Worm (Caenorhabditis elegans) whole organism, L4 larva: ENCODE measurements around the gene C05A2.4.

Experiments used
- F44E2.7 ChIP-seq: fragments of 200-800 bp; sonication (Bioruptor generic); IDR thresholded peaks from 2 replicates; pipeline ENCODE4 v2.1.2; 2022; ENCODE audit warnings: missing genetic modification characterization, missing compliant biosample characterization
- F49E8.2 ChIP-seq: sonication (generic microtip); optimal IDR thresholded peaks from 2 replicates; lab custom pipeline; 2016; ENCODE audit warnings: missing compliant biosample characterization, mild to moderate bottlenecking, missing genetic modification characterization, borderline replicate concordance
- T20F7.1 ChIP-seq: fragments of 200-800 bp; sonication (Bioruptor generic); optimal IDR thresholded peaks from 2 replicates; lab custom pipeline; 2018; ENCODE audit warnings: mild to moderate bottlenecking, missing genetic modification characterization, missing compliant biosample characterization
- T26A8.4 ChIP-seq: fragments of 200-800 bp; sonication (Bioruptor generic); IDR thresholded peaks from 2 replicates; pipeline ENCODE4 v1.3.6; 2022; ENCODE audit warnings: missing genetic modification characterization, missing compliant biosample characterization
- aha-1 ChIP-seq: fragments of 150-350 bp; peaks from one replicate; lab custom pipeline; 2014; ENCODE audit warnings: missing biosample characterization, missing genetic modification characterization
- attf-4 ChIP-seq: sonication (generic microtip); optimal IDR thresholded peaks from 3 replicates; lab custom pipeline; 2017; ENCODE audit warnings: missing biosample characterization, missing genetic modification characterization
- ceh-20 ChIP-seq: fragments of 200-800 bp; sonication (Bioruptor generic); IDR thresholded peaks from 2 replicates; pipeline ENCODE4 v1.3.6; 2022; ENCODE audit warnings: missing genetic modification reagents, missing genetic modification characterization, missing compliant biosample characterization
- ceh-44 ChIP-seq: fragments of 200-800 bp; sonication (Bioruptor generic); IDR thresholded peaks from 2 replicates; pipeline ENCODE4 v1.3.6; 2022; ENCODE audit warnings: missing genetic modification reagents, missing genetic modification characterization, missing compliant biosample characterization
- ceh-62 ChIP-seq: sonication (generic microtip); optimal IDR thresholded peaks from 2 replicates; lab custom pipeline; 2017; ENCODE audit warnings: missing biosample characterization, missing genetic modification characterization
- ceh-82 ChIP-seq: sonication (generic microtip); optimal IDR thresholded peaks from 2 replicates; lab custom pipeline; 2017; ENCODE audit warnings: missing biosample characterization, missing genetic modification characterization
- cey-2 ChIP-seq: sonication (generic microtip); optimal IDR thresholded peaks from 3 replicates; lab custom pipeline; 2017; ENCODE audit warnings: missing genetic modification characterization, mild to moderate bottlenecking, missing compliant biosample characterization, antibody characterized with exemption, borderline replicate concordance; ENCODE audit not compliant: insufficient read depth
- daf-19 ChIP-seq: fragments of 200-800 bp; sonication (Bioruptor generic); conservative IDR thresholded peaks from 2 replicates; pipeline ENCODE4 v1.3.6; 2022; ENCODE audit warnings: missing genetic modification characterization, missing compliant biosample characterization
- dmd-6 ChIP-seq: fragments of 200-800 bp; sonication (Bioruptor generic); IDR thresholded peaks from 2 replicates; pipeline ENCODE4 v1.3.6; 2022; ENCODE audit warnings: missing genetic modification reagents, missing genetic modification characterization, missing compliant biosample characterization
- dmd-9 ChIP-seq: fragments of 200-800 bp; sonication (Bioruptor generic); IDR thresholded peaks from 2 replicates; pipeline ENCODE4 v1.3.6; 2022; ENCODE audit warnings: missing genetic modification reagents, missing genetic modification characterization, missing compliant biosample characterization
- dpl-1 ChIP-seq: fragments of 150-350 bp; optimal IDR thresholded peaks from 2 replicates; lab custom pipeline; 2014; ENCODE audit warnings: missing biosample characterization, missing genetic modification reagents, missing genetic modification characterization
- jun-1 ChIP-seq: fragments of 150-350 bp; optimal IDR thresholded peaks from 2 replicates; lab custom pipeline; 2014; ENCODE audit warnings: missing biosample characterization, missing genetic modification reagents, missing genetic modification characterization
- lim-7 ChIP-seq: fragments of 200-800 bp; sonication (Bioruptor generic); IDR thresholded peaks from 2 replicates; pipeline ENCODE4 v1.3.6; 2022; ENCODE audit warnings: missing genetic modification characterization, missing compliant biosample characterization
- lin-13 ChIP-seq: fragments of 150-350 bp; optimal IDR thresholded peaks from 2 replicates; lab custom pipeline; 2014; ENCODE audit warnings: missing biosample characterization, missing genetic modification reagents, missing genetic modification characterization
- madf-9 ChIP-seq: fragments of 200-800 bp; sonication (Bioruptor generic); conservative IDR thresholded peaks from 2 replicates; pipeline ENCODE4 v1.3.6; 2022; ENCODE audit warnings: missing genetic modification reagents, missing genetic modification characterization, missing compliant biosample characterization
- mdl-1 ChIP-seq, 2 experiments: fragments of 150-350 bp in 1 of 2; sonication (generic microtip) in 1 of 2; optimal IDR thresholded peaks; 2 replicates each; lab custom pipeline; 2014 to 2017; ENCODE audit warnings: missing biosample characterization in 2 of 2, missing genetic modification characterization in 2 of 2
- mep-1 ChIP-seq: fragments of 150-350 bp; sonication (generic microtip); optimal IDR thresholded peaks from 3 replicates; lab custom pipeline; 2014; ENCODE audit warnings: missing biosample characterization, missing genetic modification characterization
- mes-2 ChIP-seq: sonication (generic microtip); optimal IDR thresholded peaks from 2 replicates; lab custom pipeline; 2016; ENCODE audit warnings: missing genotype, mild to moderate bottlenecking, missing genetic modification characterization, missing compliant biosample characterization; ENCODE audit not compliant: poor library complexity, severe bottlenecking
- mxl-2 ChIP-seq: fragments of 200-800 bp; sonication (Bioruptor generic); conservative IDR thresholded peaks from 2 replicates; pipeline ENCODE4 v1.3.6; 2022; ENCODE audit warnings: missing genetic modification reagents, missing genetic modification characterization, missing compliant biosample characterization
- nhr-102 ChIP-seq: sonication (generic microtip); optimal IDR thresholded peaks from 2 replicates; lab custom pipeline; 2016; ENCODE audit warnings: mild to moderate bottlenecking, missing genetic modification characterization, moderate library complexity, missing compliant biosample characterization
- nhr-11 ChIP-seq: fragments of 150-350 bp; optimal IDR thresholded peaks from 2 replicates; lab custom pipeline; 2014; ENCODE audit warnings: missing biosample characterization, missing genetic modification characterization
- nhr-111 ChIP-seq: fragments of 200-800 bp; sonication (Bioruptor generic); optimal IDR thresholded peaks from 2 replicates; lab custom pipeline; 2018; ENCODE audit warnings: mild to moderate bottlenecking, missing genetic modification characterization, missing compliant biosample characterization
- nhr-25 ChIP-seq: sonication (generic microtip); optimal IDR thresholded peaks from 2 replicates; lab custom pipeline; 2017; ENCODE audit warnings: missing genetic modification characterization, mild to moderate bottlenecking, missing compliant biosample characterization, antibody characterized with exemption, moderate library complexity, borderline replicate concordance; ENCODE audit not compliant: insufficient read depth
- nhr-28 ChIP-seq: fragments of 150-350 bp; optimal IDR thresholded peaks from 2 replicates; lab custom pipeline; 2014; ENCODE audit warnings: missing biosample characterization, missing genetic modification characterization
- nhr-42 ChIP-seq: fragments of 200-800 bp; sonication (Bioruptor generic); IDR thresholded peaks from 2 replicates; pipeline ENCODE4 v1.3.6; 2022; ENCODE audit warnings: missing genetic modification characterization, missing compliant biosample characterization
- pqm-1 ChIP-seq: sonication (generic microtip); optimal IDR thresholded peaks from 2 replicates; lab custom pipeline; 2017; ENCODE audit warnings: missing biosample characterization, missing genetic modification characterization
- sdz-12 ChIP-seq: fragments of 200-800 bp; sonication (Bioruptor generic); optimal IDR thresholded peaks from 2 replicates; lab custom pipeline; 2018; ENCODE audit warnings: mild to moderate bottlenecking, missing genetic modification characterization, missing compliant biosample characterization
- snpc-1.2 ChIP-seq: fragments of 200-800 bp; sonication (Bioruptor generic); IDR thresholded peaks from 2 replicates; pipeline ENCODE4 v1.3.6; 2022; ENCODE audit warnings: missing genetic modification reagents, missing genetic modification characterization, missing compliant biosample characterization
- vab-7 ChIP-seq: fragments of 200-800 bp; sonication (Bioruptor generic); IDR thresholded peaks from 2 replicates; pipeline ENCODE4 v1.3.6; 2022; ENCODE audit warnings: missing genetic modification reagents, missing genetic modification characterization, missing compliant biosample characterization
- zip-2 ChIP-seq: fragments of 150-350 bp; optimal IDR thresholded peaks from 2 replicates; lab custom pipeline; 2014; ENCODE audit warnings: missing biosample characterization, missing genetic modification characterization
- ztf-7 ChIP-seq: fragments of 150-350 bp; optimal IDR thresholded peaks from 2 replicates; lab custom pipeline; 2014; ENCODE audit warnings: missing biosample characterization, missing genetic modification characterization

Gene C05A2.4

DNA sequence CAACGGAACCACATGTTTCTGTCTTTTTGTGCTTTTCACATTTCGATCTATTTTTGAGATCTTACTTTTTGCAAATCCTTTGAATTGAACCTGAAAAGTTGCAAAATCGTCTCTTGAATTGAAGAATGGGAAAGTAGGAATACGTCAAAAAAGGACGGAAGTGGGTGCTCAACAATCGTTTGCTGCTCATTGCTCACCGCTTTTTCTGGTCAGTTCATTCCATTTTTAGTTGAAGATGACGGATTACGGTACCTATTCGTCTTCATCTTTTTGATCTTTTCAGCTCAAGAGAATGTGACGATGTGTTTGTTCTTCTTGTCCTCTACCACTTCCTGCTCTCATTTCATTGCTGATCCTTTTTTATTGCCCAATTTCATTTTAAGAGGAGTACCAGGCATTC is at the start of gene C05A2.4:
TSS of gene C05A2.4 (plus strand) at position 301 of the 400 bp plus-strand sequence.
- TF ChIP-seq ceh-44 (GFP tag; lab: Robert Waterston, UW) (no peak), nhr-102 (no peak), mep-1 (no peak)

ce11 chrV:10647043-10647611 is 48.2 kb upstream of the C05A2.4 start, which contains the start of the genes C32C4.3 and C32C4.16:
Gene C32C4.3, minus strand, starts transcription at chrV:10647143.
Gene C32C4.16, plus strand, starts transcription at chrV:10647561.
- TF ChIP-seq jun-1 = no peak
- TF ChIP-seq lim-7 (GFP tag; lab: Robert Waterston, UW) = no peak
- TF ChIP-seq T26A8.4 (GFP tag; lab: Robert Waterston, UW) = no peak
- TF ChIP-seq dmd-6 = no peak

ce11 chrV:10648146-10648545 is 47.1 kb upstream of the C05A2.4 start, which contains the start of gene aqp-6:
Gene aqp-6, plus strand, starts transcription at chrV:10648446.
- TF ChIP-seq nhr-28 (tag; lab: Kevin White, UChicago) (no peak), nhr-42 (GFP tag; lab: Robert Waterston, UW) (no peak), zip-2 (tag; lab: Kevin White, UChicago) (no peak), aha-1 (tag; lab: Kevin White, UChicago) (no peak), ztf-7 (tag; lab: Kevin White, UChicago) (no peak), madf-9 (GFP tag; lab: Robert Waterston, UW) (no peak), sdz-12 (GFP tag; lab: Kevin White, UChicago) (no peak), vab-7 (GFP tag; lab: Robert Waterston, UW) (no peak), nhr-11 (no peak)

- TF ChIP-seq F49E8.2 (tag; lab: Kevin White, UChicago) (no peak), ceh-62 (tag; lab: Kevin White, UChicago) (no peak), nhr-111 (GFP tag; lab: Kevin White, UChicago) (no peak), lin-13 (GFP tag; lab: Kevin White, UChicago) (no peak), F44E2.7 (GFP tag; lab: Robert Waterston, UW) (no peak), mes-2 (no peak), ceh-82 (tag; lab: Kevin White, UChicago) (no peak), nhr-25 (tag; lab: Kevin White, UChicago) (no peak), dmd-9 (GFP tag; lab: Robert Waterston, UW) (no peak)
These were observed 41.1 kb upstream of the C05A2.4 start, which contains the start of gene ugt-35 for ce11 chrV:10654165-10654564. Gene ugt-35, minus strand, starts transcription at chrV:10654265.

ce11 chrV:10656958-10657357 is 38.3 kb upstream of the C05A2.4 start, which contains the start of gene ugt-34:
Gene ugt-34, minus strand, starts transcription at chrV:10656978.
- TF ChIP-seq pqm-1 (tag; lab: Kevin White, UChicago) = peak; percentile 9
- TF ChIP-seq daf-19 (GFP tag; lab: Robert Waterston, UW) = no peak
- TF ChIP-seq ceh-20 = no peak
- TF ChIP-seq nhr-28 (tag; lab: Kevin White, UChicago) = peak; percentile 99

ce11 chrV:10657959-10658358 is 37.3 kb upstream of the C05A2.4 start, which contains the start of gene tut-2:
Gene tut-2, plus strand, starts transcription at chrV:10658235.
- TF ChIP-seq snpc-1.2 (GFP tag; lab: Robert Waterston, UW) (no peak), dpl-1 (GFP tag; lab: Kevin White, UChicago) (peak; percentile 22), ceh-82 (tag; lab: Kevin White, UChicago) (no peak), mdl-1 (tag; optimal IDR thresholded peaks at IDR 0.05; lab: Kevin White, UChicago) (no peak), attf-4 (tag; lab: Kevin White, UChicago) (no peak), T20F7.1 (GFP tag; lab: Kevin White, UChicago) (no peak), mxl-2 (GFP tag; lab: Robert Waterston, UW) (no peak), cey-2 (tag; lab: Kevin White, UChicago) (no peak), zip-2 (tag; lab: Kevin White, UChicago) (no peak)
